Worm (Caenorhabditis elegans) whole organism, mixed stage, embryonic: ENCODE measurements around the gene pqn-39.

ENCODE experiments used
- bed-3 ChIP-seq: fragments of 200-800 bp; sonication (Bioruptor generic); optimal IDR thresholded peaks from 3 replicates; lab custom pipeline; 2018; ENCODE audit warnings: mild to moderate bottlenecking, missing genetic modification characterization, moderate library complexity, missing compliant biosample characterization
- ceh-39 ChIP-seq: fragments of 150-350 bp; optimal IDR thresholded peaks from 2 replicates; lab custom pipeline; 2014; ENCODE audit warnings: missing biosample characterization, missing genetic modification characterization
- ceh-43 ChIP-seq: fragments of 200-800 bp; sonication (Bioruptor generic); optimal IDR thresholded peaks from 2 replicates; lab custom pipeline; 2018; ENCODE audit warnings: mild to moderate bottlenecking, missing genetic modification characterization, moderate library complexity, missing compliant biosample characterization
- ceh-83 ChIP-seq: fragments of 200-800 bp; sonication (Bioruptor generic); optimal IDR thresholded peaks from 2 replicates; lab custom pipeline; 2018; ENCODE audit warnings: mild to moderate bottlenecking, missing genetic modification characterization, missing compliant biosample characterization
- ces-1 ChIP-seq: fragments of 150-350 bp; optimal IDR thresholded peaks from 2 replicates; lab custom pipeline; 2014; ENCODE audit warnings: missing biosample characterization, missing genetic modification reagents, missing genetic modification characterization
- cnd-1 ChIP-seq: fragments of 200-800 bp; sonication (Bioruptor generic); optimal IDR thresholded peaks from 2 replicates; lab custom pipeline; 2018; ENCODE audit warnings: mild to moderate bottlenecking, missing genetic modification characterization, missing compliant biosample characterization
- drap-1 ChIP-seq: fragments of 200-800 bp; sonication (Bioruptor generic); optimal IDR thresholded peaks from 3 replicates; lab custom pipeline; 2018; ENCODE audit warnings: mild to moderate bottlenecking, missing genetic modification characterization, missing compliant biosample characterization
- elt-1 ChIP-seq: sonication (generic microtip); optimal IDR thresholded peaks from 2 replicates; lab custom pipeline; 2017; ENCODE audit warnings: missing genetic modification characterization, mild to moderate bottlenecking, missing compliant biosample characterization, antibody characterized with exemption, moderate library complexity, borderline replicate concordance; ENCODE audit not compliant: insufficient read depth
- elt-3 ChIP-seq: fragments of 150-350 bp; optimal IDR thresholded peaks from 2 replicates; lab custom pipeline; 2014; ENCODE audit warnings: missing biosample characterization, missing genetic modification characterization
- flh-1 ChIP-seq: fragments of 200-800 bp; sonication (Bioruptor generic); optimal IDR thresholded peaks from 2 replicates; lab custom pipeline; 2018; ENCODE audit warnings: mild to moderate bottlenecking, missing genetic modification characterization, moderate library complexity, missing compliant biosample characterization
- ham-2 ChIP-seq: fragments of 200-800 bp; sonication (Bioruptor generic); optimal IDR thresholded peaks from 2 replicates; lab custom pipeline; 2018; ENCODE audit warnings: mild to moderate bottlenecking, missing genetic modification characterization, missing compliant biosample characterization
- hlh-1 ChIP-seq: fragments of 150-350 bp; optimal IDR thresholded peaks from 2 replicates; lab custom pipeline; 2014; ENCODE audit warnings: missing biosample characterization, missing genetic modification reagents, missing genetic modification characterization
- lin-13 ChIP-seq: fragments of 150-350 bp; optimal IDR thresholded peaks from 2 replicates; lab custom pipeline; 2014; ENCODE audit warnings: missing biosample characterization, missing genetic modification characterization
- lin-32 ChIP-seq: fragments of 200-800 bp; sonication (Bioruptor generic); optimal IDR thresholded peaks from 2 replicates; lab custom pipeline; 2018; ENCODE audit warnings: mild to moderate bottlenecking, missing genetic modification characterization, missing compliant biosample characterization
- lsy-2 ChIP-seq: fragments of 150-350 bp; optimal IDR thresholded peaks from 2 replicates; lab custom pipeline; 2014; ENCODE audit warnings: missing biosample characterization, missing genetic modification characterization
- mab-5 ChIP-seq: fragments of 150-350 bp; optimal IDR thresholded peaks from 2 replicates; lab custom pipeline; 2014; ENCODE audit warnings: missing biosample characterization, missing genetic modification characterization
- mep-1 ChIP-seq: fragments of 150-350 bp; optimal IDR thresholded peaks from 2 replicates; lab custom pipeline; 2017; ENCODE audit warnings: missing biosample characterization, missing genetic modification reagents, missing genetic modification characterization, inconsistent platforms
- mls-2 ChIP-seq: sonication (generic microtip); optimal IDR thresholded peaks from 2 replicates; lab custom pipeline; 2016; ENCODE audit warnings: mild to moderate bottlenecking, missing genetic modification characterization, moderate library complexity, missing compliant biosample characterization
- nhr-12 ChIP-seq: fragments of 150-350 bp; optimal IDR thresholded peaks from 2 replicates; lab custom pipeline; 2014; ENCODE audit warnings: missing biosample characterization, missing genetic modification characterization
- nhr-237 ChIP-seq: fragments of 150-350 bp; optimal IDR thresholded peaks from 2 replicates; lab custom pipeline; 2014; ENCODE audit warnings: missing biosample characterization, missing genetic modification characterization
- nhr-28 ChIP-seq: fragments of 150-350 bp; optimal IDR thresholded peaks from 2 replicates; lab custom pipeline; 2014; ENCODE audit warnings: missing biosample characterization, missing genetic modification characterization
- pha-4 ChIP-seq: fragments of 150-350 bp; optimal IDR thresholded peaks from 2 replicates; lab custom pipeline; 2018; ENCODE audit warnings: missing biosample characterization, missing genetic modification reagents, missing genetic modification characterization
- sem-2 ChIP-seq: fragments of 200-800 bp; sonication (Bioruptor generic); optimal IDR thresholded peaks from 2 replicates; lab custom pipeline; 2018; ENCODE audit warnings: mild to moderate bottlenecking, missing genetic modification characterization, missing compliant biosample characterization
- snpc-4 ChIP-seq: fragments of 150-350 bp; optimal IDR thresholded peaks from 2 replicates; lab custom pipeline; 2014; ENCODE audit warnings: missing biosample characterization, missing genetic modification characterization
- sptf-1 ChIP-seq: sonication (generic microtip); optimal IDR thresholded peaks from 2 replicates; lab custom pipeline; 2017; ENCODE audit warnings: mild to moderate bottlenecking, missing genetic modification characterization, moderate library complexity, missing compliant biosample characterization
- tbx-8 ChIP-seq: fragments of 200-800 bp; sonication (Bioruptor generic); optimal IDR thresholded peaks from 2 replicates; lab custom pipeline; 2018; ENCODE audit warnings: mild to moderate bottlenecking, missing genetic modification characterization, moderate library complexity, missing compliant biosample characterization
- unc-120 ChIP-seq: sonication (generic microtip); optimal IDR thresholded peaks from 2 replicates; lab custom pipeline; 2017; ENCODE audit warnings: missing genetic modification characterization, missing compliant biosample characterization; ENCODE audit not compliant: poor library complexity, severe bottlenecking
- unc-39 ChIP-seq: fragments of 150-350 bp; optimal IDR thresholded peaks from 2 replicates; lab custom pipeline; 2014; ENCODE audit warnings: missing biosample characterization, missing genetic modification characterization
- unc-62 ChIP-seq: fragments of 150-350 bp; optimal IDR thresholded peaks from 2 replicates; lab custom pipeline; 2014; ENCODE audit warnings: missing biosample characterization, missing genetic modification reagents, missing genetic modification characterization
- ztf-11 ChIP-seq: fragments of 150-350 bp; optimal IDR thresholded peaks from 2 replicates; lab custom pipeline; 2014; ENCODE audit warnings: missing biosample characterization, missing genetic modification characterization

pqn-39 gene

ce11 chrX:13958451-13958850 is 10.0 kb downstream of the pqn-39 start:
- TF ChIP-seq ceh-83 (GFP tag; lab: Kevin White, UChicago) (no peak), elt-1 (no peak), ceh-39 (tag; lab: Kevin White, UChicago) (no peak), cnd-1 (tag; lab: Kevin White, UChicago) (no peak), bed-3 (GFP tag; lab: Kevin White, UChicago) (no peak), pha-4 (tag; lab: Kevin White, UChicago) (no peak), lin-32 (GFP tag; lab: Kevin White, UChicago) (no peak), mep-1 (tag; lab: Kevin White, UChicago) (no peak), sem-2 (GFP tag; lab: Kevin White, UChicago) (no peak), ztf-11 (tag; lab: Kevin White, UChicago) (no peak), nhr-12 (tag; lab: Kevin White, UChicago) (no peak), ces-1 (GFP tag; lab: Kevin White, UChicago) (no peak), elt-3 (tag; lab: Kevin White, UChicago) (no peak), flh-1 (GFP tag; lab: Kevin White, UChicago) (no peak), tbx-8 (GFP tag; lab: Kevin White, UChicago) (no peak)

- TF ChIP-seq ham-2 (GFP tag; lab: Kevin White, UChicago) (no peak), ceh-43 (GFP tag; lab: Kevin White, UChicago) (no peak), unc-39 (tag; lab: Kevin White, UChicago) (no peak), sem-2 (GFP tag; lab: Kevin White, UChicago) (no peak), elt-1 (no peak), ceh-39 (tag; lab: Kevin White, UChicago) (no peak), unc-120 (no peak), nhr-12 (tag; lab: Kevin White, UChicago) (no peak), ceh-83 (GFP tag; lab: Kevin White, UChicago) (no peak), ztf-11 (tag; lab: Kevin White, UChicago) (no peak), drap-1 (GFP tag; lab: Kevin White, UChicago) (no peak), tbx-8 (GFP tag; lab: Kevin White, UChicago) (no peak)
These were observed 16.1 kb downstream of the pqn-39 start for ce11 chrX:13952347-13952746.

- no peak for TF ChIP-seq ceh-83 (GFP tag; lab: Kevin White, UChicago)
- peak; percentile 98 for TF ChIP-seq ham-2 (GFP tag; lab: Kevin White, UChicago)
- TF ChIP-seq pha-4 (tag; lab: Kevin White, UChicago), result peak; percentile 32
- peak; percentile 42 for TF ChIP-seq cnd-1 (tag; lab: Kevin White, UChicago)
- TF ChIP-seq unc-39 (tag; lab: Kevin White, UChicago), result no peak
- TF ChIP-seq lin-32 (GFP tag; lab: Kevin White, UChicago), result no peak
- TF ChIP-seq mep-1 (tag; lab: Kevin White, UChicago), result peak; percentile 21
- TF ChIP-seq unc-120, result peak; percentile 86
- peak; percentile 25 for TF ChIP-seq sptf-1
- peak; percentile 12 for TF ChIP-seq drap-1 (GFP tag; lab: Kevin White, UChicago)
- peak; percentile 11 for TF ChIP-seq mls-2
- TF ChIP-seq unc-62 (GFP tag; lab: Kevin White, UChicago), result peak; percentile 30
- TF ChIP-seq ztf-11 (tag; lab: Kevin White, UChicago), result peak; percentile 22
- TF ChIP-seq nhr-237 (tag; lab: Kevin White, UChicago), result peak; percentile 29
- peak; percentile 23 for TF ChIP-seq ceh-39 (tag; lab: Kevin White, UChicago)
- TF ChIP-seq nhr-28, result no peak
- TF ChIP-seq mab-5 (tag; lab: Kevin White, UChicago), result no peak
- TF ChIP-seq snpc-4, result no peak
- TF ChIP-seq lin-13, result peak; percentile 3
- TF ChIP-seq hlh-1 (tag; lab: Kevin White, UChicago), result peak; percentile 87
- TF ChIP-seq, all 35 proteins: peak for 14
These were observed 17.8 kb downstream of the pqn-39 start for ce11 chrX:13950620-13951152.

DNA sequence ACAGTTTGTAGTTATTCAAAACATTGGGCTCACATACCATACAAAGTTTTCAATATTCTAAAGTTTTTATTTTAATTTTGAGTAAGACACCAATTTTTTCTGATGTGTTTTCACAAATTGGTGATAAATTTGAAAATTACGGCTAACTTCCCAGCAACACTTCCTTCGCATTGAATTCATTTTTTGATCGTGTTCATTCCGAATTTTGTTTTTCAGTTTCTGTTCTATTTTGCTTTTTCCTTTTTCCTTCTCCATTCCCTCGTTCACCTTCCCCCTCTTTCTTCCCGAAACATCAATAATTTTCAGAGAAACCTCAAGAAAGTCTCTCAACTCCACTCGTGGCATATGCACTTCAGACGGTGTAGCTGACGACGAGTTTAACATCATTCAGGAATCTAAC is 19.7 kb downstream of the pqn-39 start, which contains the start of gene alg-1:
alg-1 (plus strand) TSS at position 301 of the 400 bp plus-strand sequence.
- TF ChIP-seq lin-32 (GFP tag; lab: Kevin White, UChicago) (no peak), mep-1 (tag; lab: Kevin White, UChicago) (no peak), ceh-39 (tag; lab: Kevin White, UChicago) (no peak), nhr-237 (tag; lab: Kevin White, UChicago) (no peak), ztf-11 (tag; lab: Kevin White, UChicago) (no peak), ceh-83 (GFP tag; lab: Kevin White, UChicago) (no peak), lsy-2 (tag; lab: Kevin White, UChicago) (no peak), hlh-1 (tag; lab: Kevin White, UChicago) (no peak)
- TF ChIP-seq, all 35 proteins: peak for 0
